Worm (Caenorhabditis elegans): ENCODE results near the gene W04G3.5.
A peak's percentile ranks its signal among the peaks of the same experiment; 100 is the strongest.

The W04G3.5 gene

DNA sequence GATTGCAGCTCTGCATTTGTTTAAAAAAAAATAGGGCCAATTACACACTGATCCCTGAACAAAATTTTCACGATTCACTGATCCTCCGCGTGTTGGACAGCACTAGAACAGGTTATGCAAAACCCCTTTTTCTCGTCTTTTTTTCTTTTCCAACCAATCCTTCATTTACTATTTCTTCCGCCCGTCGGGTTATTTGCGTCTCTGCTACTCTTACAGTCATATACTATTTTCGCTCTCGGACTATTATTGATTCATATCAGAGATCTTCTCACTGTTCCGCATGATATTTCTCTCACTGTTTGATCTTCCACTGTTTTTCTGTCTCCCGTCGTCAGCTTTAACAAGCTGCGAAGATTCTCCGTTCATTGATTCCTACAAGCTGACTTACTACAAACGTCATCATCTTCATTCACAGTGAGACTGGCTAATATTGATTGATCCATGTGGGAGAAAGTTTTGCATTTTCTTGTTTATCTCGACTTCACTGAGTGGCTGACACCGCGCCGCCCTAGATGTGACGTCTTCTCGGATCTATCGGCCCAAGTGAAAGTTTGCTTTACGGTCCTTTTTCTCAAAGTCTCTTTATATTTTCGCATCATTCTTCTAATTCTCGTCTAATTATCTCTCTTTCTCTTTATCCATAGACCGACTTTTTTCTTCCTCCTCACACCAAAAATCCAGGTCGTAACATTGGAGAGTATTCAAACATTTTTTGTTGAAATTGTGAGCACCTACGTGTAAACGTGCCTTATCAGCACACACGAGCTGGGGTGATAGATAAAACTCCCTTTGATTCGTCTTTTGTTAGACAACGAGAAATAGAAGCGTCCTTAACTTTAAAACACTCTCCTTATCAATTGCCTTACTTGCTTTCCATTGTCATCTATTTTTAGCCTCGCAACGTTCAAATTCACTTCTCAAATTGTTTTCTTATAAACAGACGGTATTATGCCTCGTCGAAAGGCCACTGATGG, 37.1 kb upstream of the W04G3.5 start (continued):
- TF ChIP-seq nfya-1 (tag; optimal IDR thresholded peaks at IDR 0.05; ENCODE audit: insufficient read depth) (no peak), ztf-11 (tag; optimal IDR thresholded peaks at IDR 0.05) (no peak), ceh-16 (tag; optimal IDR thresholded peaks at IDR 0.05) (no peak), nhr-11 (tag; optimal IDR thresholded peaks at IDR 0.05) (no peak), mdl-1 (tag; optimal IDR thresholded peaks at IDR 0.05) (no peak), eor-1 (tag; optimal IDR thresholded peaks at IDR 0.05) (no peak), fkh-10 (GFP tag; optimal IDR thresholded peaks at IDR 0.05) (no peak), lin-15B (tag; optimal IDR thresholded peaks at IDR 0.05) (no peak), pha-4 (tag; optimal IDR thresholded peaks at IDR 0.05) (peak; percentile 40), elt-3 (tag; optimal IDR thresholded peaks at IDR 0.05) (peak in 1 of 3 experiments; percentile 7), pqm-1 (tag; optimal IDR thresholded peaks at IDR 0.05) (peak; percentile 48), elt-1 (tag; optimal IDR thresholded peaks at IDR 0.05) (no peak), ceh-28 (tag; optimal IDR thresholded peaks at IDR 0.05) (peak; percentile 50), sea-2 (GFP tag; optimal IDR thresholded peaks at IDR 0.05) (no peak), ama-1 (optimal IDR thresholded peaks at IDR 0.05) (peak; percentile 61), ceh-82 (tag; optimal IDR thresholded peaks at IDR 0.05) (no peak), nhr-28 (tag; optimal IDR thresholded peaks at IDR 0.05) (no peak)

DNA sequence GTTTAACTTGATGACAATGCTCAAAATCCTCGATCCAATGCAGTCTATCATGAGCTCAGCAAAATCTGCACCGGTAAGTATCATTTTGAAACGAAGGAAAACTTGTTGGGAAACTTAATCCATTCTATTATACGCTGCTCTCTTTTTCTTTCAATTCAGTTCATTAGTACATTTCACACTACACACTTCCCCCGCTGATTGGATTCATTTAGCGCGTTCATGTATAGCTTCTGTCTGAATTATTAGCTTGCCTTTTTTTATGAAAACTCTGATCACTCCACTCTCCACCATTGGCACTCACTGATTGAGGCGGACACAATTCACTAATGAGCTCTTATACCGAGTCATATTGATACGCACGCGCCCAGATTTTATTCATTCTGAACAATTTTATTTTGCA, 35.2 kb upstream of the W04G3.5 start:
- no peak for TF ChIP-seq snpc-4 (tag; optimal IDR thresholded peaks at IDR 0.05)
- TF ChIP-seq lin-15B (tag; optimal IDR thresholded peaks at IDR 0.05) = no peak
- TF ChIP-seq ceh-28 (tag; optimal IDR thresholded peaks at IDR 0.05) = no peak
- no peak for TF ChIP-seq unc-39 (tag; optimal IDR thresholded peaks at IDR 0.05)
- no peak for TF ChIP-seq nhr-11 (tag; optimal IDR thresholded peaks at IDR 0.05)
- no peak for TF ChIP-seq ceh-16 (tag; optimal IDR thresholded peaks at IDR 0.05)
- TF ChIP-seq pha-4 (tag; optimal IDR thresholded peaks at IDR 0.05) = no peak
- no peak for TF ChIP-seq tbx-2 (tag; optimal IDR thresholded peaks at IDR 0.05)
- no peak for TF ChIP-seq nhr-28 (tag; optimal IDR thresholded peaks at IDR 0.05)
- TF ChIP-seq aly-2 (tag; optimal IDR thresholded peaks at IDR 0.05) = no peak
- TF ChIP-seq egl-5 (tag; optimal IDR thresholded peaks at IDR 0.05) = no peak
- TF ChIP-seq ama-1 (optimal IDR thresholded peaks at IDR 0.05) = no peak
- no peak for TF ChIP-seq hmg-11 (tag; optimal IDR thresholded peaks at IDR 0.05)
- no peak for TF ChIP-seq nhr-12 (tag; optimal IDR thresholded peaks at IDR 0.05)
- TF ChIP-seq nhr-43 (tag; optimal IDR thresholded peaks at IDR 0.05; ENCODE audit: poor library complexity, severe bottlenecking) = no peak
- TF ChIP-seq fkh-2 (tag; optimal IDR thresholded peaks at IDR 0.05) = no peak
- TF ChIP-seq R02D3.7 (tag; optimal IDR thresholded peaks at IDR 0.05) = no peak
- no peak for TF ChIP-seq elt-1 (tag; optimal IDR thresholded peaks at IDR 0.05)
- TF ChIP-seq nhr-67 (tag; optimal IDR thresholded peaks at IDR 0.05) = no peak

DNA sequence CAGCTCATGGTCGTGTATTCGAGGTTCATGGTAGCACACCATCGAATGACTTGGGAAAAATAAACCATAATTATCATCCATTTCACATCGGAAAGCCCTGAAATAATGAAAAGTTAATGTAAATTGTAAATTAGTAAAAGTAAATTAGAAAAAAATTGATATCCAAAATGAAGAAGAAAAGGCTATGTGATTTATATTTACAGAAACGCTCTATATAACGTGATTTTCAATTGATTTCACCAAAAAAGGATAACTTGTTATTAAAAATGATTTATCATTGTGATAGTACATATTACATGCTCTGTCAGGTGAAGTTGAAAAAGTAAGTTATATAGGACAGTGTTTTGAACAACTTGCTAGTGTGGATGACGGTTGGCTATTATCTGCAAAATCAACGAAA, 30.7 kb upstream of the W04G3.5 start, which contains the start of gene C09F12.3:
Gene C09F12.3, minus strand, starts transcription at position 101 of the 400 bp plus-strand sequence.
- TF ChIP-seq lsy-12 (tag; optimal IDR thresholded peaks at IDR 0.05) (no peak), ZK546.5 (tag; optimal IDR thresholded peaks at IDR 0.05) (no peak), ztf-11 (tag; optimal IDR thresholded peaks at IDR 0.05) (no peak), fkh-2 (tag; optimal IDR thresholded peaks at IDR 0.05) (no peak), elt-1 (tag; optimal IDR thresholded peaks at IDR 0.05) (no peak), daf-12 (tag; optimal IDR thresholded peaks at IDR 0.05) (no peak), hmg-11 (tag; optimal IDR thresholded peaks at IDR 0.05) (no peak), lin-15B (tag; optimal IDR thresholded peaks at IDR 0.05) (no peak), ceh-16 (tag; optimal IDR thresholded peaks at IDR 0.05) (no peak)

DNA sequence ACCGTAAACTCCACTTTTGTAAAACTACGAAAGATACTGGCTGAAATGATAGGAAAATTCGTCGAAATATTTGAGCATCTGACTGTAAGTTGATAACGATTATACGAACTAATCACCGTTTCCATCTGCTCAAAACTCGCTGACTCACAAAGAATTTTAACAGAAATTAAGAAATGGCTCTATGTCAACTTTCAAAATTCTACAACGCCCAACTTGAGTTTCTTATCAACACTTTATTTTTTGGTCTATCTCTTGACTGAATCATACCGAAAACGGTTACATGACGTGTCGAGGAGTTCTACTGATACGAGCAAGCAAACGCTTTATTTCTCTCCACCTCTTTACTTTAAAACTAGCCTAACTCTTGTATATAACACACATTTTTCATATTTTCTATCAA, 26.3 kb upstream of the W04G3.5 start, which contains the start of gene clc-1:
Gene clc-1, plus strand, starts transcription at position 264 of the 400 bp plus-strand sequence.
- TF ChIP-seq pha-4 (tag; optimal IDR thresholded peaks at IDR 0.05) = peak; percentile 60
- TF ChIP-seq egl-5 (tag; optimal IDR thresholded peaks at IDR 0.05) = no peak
- no peak for TF ChIP-seq aly-2 (tag; optimal IDR thresholded peaks at IDR 0.05)
- no peak for TF ChIP-seq elt-3 (tag; optimal IDR thresholded peaks at IDR 0.05)
- peak; percentile 70 for TF ChIP-seq fos-1 (tag; optimal IDR thresholded peaks at IDR 0.05)
- peak; percentile 99 for TF ChIP-seq elt-2 (tag; optimal IDR thresholded peaks at IDR 0.05)
- no peak for TF ChIP-seq ZK546.5 (tag; optimal IDR thresholded peaks at IDR 0.05)
- no peak for TF ChIP-seq fkh-10 (GFP tag; optimal IDR thresholded peaks at IDR 0.05)
- peak; percentile 88 for TF ChIP-seq jun-1 (tag; optimal IDR thresholded peaks at IDR 0.05)
- peak; percentile 87 for TF ChIP-seq pqm-1 (tag; optimal IDR thresholded peaks at IDR 0.05)
